Worm (Caenorhabditis elegans) whole organism, L4 larva: Measurements from ENCODE around the gene C56A3.5.

ENCODE experiments used
- D1046.2 ChIP-seq: fragments of 200-800 bp; sonication (Bioruptor generic); IDR thresholded peaks from 2 replicates; pipeline ENCODE4 v1.3.6; 2022; ENCODE audit warnings: missing genetic modification characterization, missing compliant biosample characterization
- T20F7.1 ChIP-seq: fragments of 200-800 bp; sonication (Bioruptor generic); optimal IDR thresholded peaks from 2 replicates; lab custom pipeline; 2018; ENCODE audit warnings: mild to moderate bottlenecking, missing genetic modification characterization, missing compliant biosample characterization
- T26A8.4 ChIP-seq: fragments of 200-800 bp; sonication (Bioruptor generic); IDR thresholded peaks from 2 replicates; pipeline ENCODE4 v1.3.6; 2022; ENCODE audit warnings: missing genetic modification characterization, missing compliant biosample characterization
- aha-1 ChIP-seq: fragments of 150-350 bp; peaks from one replicate; lab custom pipeline; 2014; ENCODE audit warnings: missing biosample characterization, missing genetic modification characterization
- ama-1 ChIP-seq: fragments of 150-350 bp; optimal IDR thresholded peaks from 2 replicates; lab custom pipeline; 2014; ENCODE audit warnings: inconsistent platforms, mixed read lengths
- attf-4 ChIP-seq: sonication (generic microtip); optimal IDR thresholded peaks from 3 replicates; lab custom pipeline; 2017; ENCODE audit warnings: missing biosample characterization, missing genetic modification characterization
- daf-16 ChIP-seq, 3 experiments: sonication (generic microtip); optimal IDR thresholded peaks; 2 replicates each; lab custom pipeline; 2016 to 2017; ENCODE audit warnings: missing genetic modification characterization in 3 of 3, missing genetic modification reagents in 3 of 3, mild to moderate bottlenecking in 2 of 3, missing compliant biosample characterization in 2 of 3, missing biosample characterization in 1 of 3, moderate library complexity in 1 of 3
- dmd-6 ChIP-seq: fragments of 200-800 bp; sonication (Bioruptor generic); IDR thresholded peaks from 2 replicates; pipeline ENCODE4 v1.3.6; 2022; ENCODE audit warnings: missing genetic modification reagents, missing genetic modification characterization, missing compliant biosample characterization
- dmd-8 ChIP-seq: fragments of 200-800 bp; sonication (Bioruptor generic); IDR thresholded peaks from 2 replicates; pipeline ENCODE4 v1.3.6; 2022; ENCODE audit warnings: missing genetic modification characterization, missing compliant biosample characterization
- dpl-1 ChIP-seq: fragments of 150-350 bp; optimal IDR thresholded peaks from 2 replicates; lab custom pipeline; 2014; ENCODE audit warnings: missing biosample characterization, missing genetic modification reagents, missing genetic modification characterization
- dve-1 ChIP-seq: sonication (generic microtip); optimal IDR thresholded peaks from 2 replicates; lab custom pipeline; 2017; ENCODE audit warnings: antibody characterized with exemption, mild to moderate bottlenecking, missing genetic modification characterization, missing compliant biosample characterization; ENCODE audit not compliant: insufficient read depth
- fkh-10 ChIP-seq: fragments of 150-350 bp; optimal IDR thresholded peaks from 2 replicates; lab custom pipeline; 2014; ENCODE audit warnings: missing biosample characterization, missing genetic modification reagents, missing genetic modification characterization
- hif-1 ChIP-seq, 2 experiments: sonication (generic microtip); optimal IDR thresholded peaks; 2 replicates each; lab custom pipeline; 2016 to 2017; ENCODE audit warnings: missing compliant biosample characterization in 2 of 2, missing genetic modification characterization in 2 of 2, missing genetic modification reagents in 2 of 2, missing genotype in 2 of 2, mild to moderate bottlenecking in 1 of 2
- hlh-11 ChIP-seq: fragments of 200-800 bp; sonication (Bioruptor generic); optimal IDR thresholded peaks from 2 replicates; lab custom pipeline; 2018; ENCODE audit warnings: mild to moderate bottlenecking, missing genetic modification characterization, missing compliant biosample characterization
- hlh-30 ChIP-seq: sonication (generic microtip); optimal IDR thresholded peaks from 2 replicates; lab custom pipeline; 2017; ENCODE audit warnings: antibody characterized with exemption, mild to moderate bottlenecking, missing genetic modification characterization, missing compliant biosample characterization; ENCODE audit not compliant: insufficient read depth
- hmg-1.1 ChIP-seq: fragments of 200-800 bp; sonication (Bioruptor generic); IDR thresholded peaks from 2 replicates; pipeline ENCODE4 v1.3.6; 2022; ENCODE audit warnings: missing genetic modification reagents, missing genetic modification characterization, missing compliant biosample characterization
- lin-15B ChIP-seq: fragments of 150-350 bp; sonication (generic microtip); optimal IDR thresholded peaks from 3 replicates; lab custom pipeline; 2014; ENCODE audit warnings: missing biosample characterization, missing genetic modification characterization
- lin-29 ChIP-seq: fragments of 200-800 bp; sonication (Bioruptor generic); IDR thresholded peaks from 2 replicates; pipeline ENCODE4 v1.3.6; 2022; ENCODE audit warnings: missing genetic modification reagents, missing genetic modification characterization, missing compliant biosample characterization
- lin-38 ChIP-seq: fragments of 200-800 bp; sonication (Bioruptor generic); IDR thresholded peaks from 2 replicates; pipeline ENCODE4 v1.3.6; 2022; ENCODE audit warnings: missing genetic modification reagents, missing genetic modification characterization, missing compliant biosample characterization
- lin-39 ChIP-seq: fragments of 150-350 bp; optimal IDR thresholded peaks from 2 replicates; lab custom pipeline; 2014; ENCODE audit warnings: missing biosample characterization, missing genetic modification reagents, missing genetic modification characterization
- lsy-2 ChIP-seq, 2 experiments: fragments of 150-350 bp in 1 of 2; sonication (generic microtip) in 1 of 2; optimal IDR thresholded peaks; 2 replicates each; lab custom pipeline; 2014 to 2017; ENCODE audit warnings: missing biosample characterization in 2 of 2, missing genetic modification characterization in 2 of 2
- mdt-29 ChIP-seq: fragments of 200-800 bp; sonication (Bioruptor generic); IDR thresholded peaks from 2 replicates; pipeline ENCODE4 v1.3.6; 2022; ENCODE audit warnings: missing genetic modification reagents, missing genetic modification characterization, missing compliant biosample characterization
- mep-1 ChIP-seq: fragments of 150-350 bp; sonication (generic microtip); optimal IDR thresholded peaks from 3 replicates; lab custom pipeline; 2014; ENCODE audit warnings: missing biosample characterization, missing genetic modification characterization
- mes-2 ChIP-seq: sonication (generic microtip); optimal IDR thresholded peaks from 2 replicates; lab custom pipeline; 2016; ENCODE audit warnings: missing genotype, mild to moderate bottlenecking, missing genetic modification characterization, missing compliant biosample characterization; ENCODE audit not compliant: poor library complexity, severe bottlenecking
- mxl-2 ChIP-seq: fragments of 200-800 bp; sonication (Bioruptor generic); conservative IDR thresholded peaks from 2 replicates; pipeline ENCODE4 v1.3.6; 2022; ENCODE audit warnings: missing genetic modification reagents, missing genetic modification characterization, missing compliant biosample characterization
- nhr-10 ChIP-seq: fragments of 150-350 bp; optimal IDR thresholded peaks from 2 replicates; lab custom pipeline; 2014; ENCODE audit warnings: missing biosample characterization, missing genetic modification characterization
- nhr-102 ChIP-seq: sonication (generic microtip); optimal IDR thresholded peaks from 2 replicates; lab custom pipeline; 2016; ENCODE audit warnings: mild to moderate bottlenecking, missing genetic modification characterization, moderate library complexity, missing compliant biosample characterization
- nhr-42 ChIP-seq: fragments of 200-800 bp; sonication (Bioruptor generic); IDR thresholded peaks from 2 replicates; pipeline ENCODE4 v1.3.6; 2022; ENCODE audit warnings: missing genetic modification characterization, missing compliant biosample characterization
- nhr-48 ChIP-seq: sonication (generic microtip); optimal IDR thresholded peaks from 2 replicates; lab custom pipeline; 2016; ENCODE audit warnings: mild to moderate bottlenecking, missing genetic modification characterization, missing compliant biosample characterization
- nhr-6 ChIP-seq: fragments of 150-350 bp; optimal IDR thresholded peaks from 2 replicates; lab custom pipeline; 2014; ENCODE audit warnings: missing biosample characterization, missing genetic modification characterization
- nhr-77 ChIP-seq: fragments of 150-350 bp; optimal IDR thresholded peaks from 2 replicates; lab custom pipeline; 2014; ENCODE audit warnings: missing biosample characterization, missing genetic modification characterization
- pha-4 ChIP-seq, 2 experiments: fragments of 150-350 bp in 1 of 2; fragments of 200-800 bp in 1 of 2; sonication (Bioruptor generic) in 1 of 2; IDR thresholded peaks in 1 of 2; optimal IDR thresholded peaks in 1 of 2; 2 replicates each; pipeline versions ENCODE4 v1.3.6 to Lab custom; 2014 to 2022; ENCODE audit warnings: missing genetic modification characterization in 2 of 2, missing genetic modification reagents in 2 of 2, missing biosample characterization in 1 of 2, missing compliant biosample characterization in 1 of 2
- php-3 ChIP-seq: fragments of 200-800 bp; sonication (Bioruptor generic); IDR thresholded peaks from 2 replicates; pipeline ENCODE4 v1.3.6; 2022; ENCODE audit warnings: missing genetic modification reagents, missing genetic modification characterization, missing compliant biosample characterization
- saeg-2 ChIP-seq: fragments of 200-800 bp; sonication (Bioruptor generic); IDR thresholded peaks from 2 replicates; pipeline ENCODE4 v1.3.6; 2022; ENCODE audit warnings: missing genetic modification reagents, missing genetic modification characterization, missing compliant biosample characterization
- sdz-12 ChIP-seq: fragments of 200-800 bp; sonication (Bioruptor generic); optimal IDR thresholded peaks from 2 replicates; lab custom pipeline; 2018; ENCODE audit warnings: mild to moderate bottlenecking, missing genetic modification characterization, missing compliant biosample characterization
- snpc-1.2 ChIP-seq: fragments of 200-800 bp; sonication (Bioruptor generic); IDR thresholded peaks from 2 replicates; pipeline ENCODE4 v1.3.6; 2022; ENCODE audit warnings: missing genetic modification reagents, missing genetic modification characterization, missing compliant biosample characterization
- spr-3 ChIP-seq: fragments of 200-800 bp; sonication (Bioruptor generic); optimal IDR thresholded peaks from 2 replicates; lab custom pipeline; 2018; ENCODE audit warnings: mild to moderate bottlenecking, missing genetic modification characterization, missing compliant biosample characterization
- tra-1 ChIP-seq: fragments of 200-800 bp; sonication (Bioruptor generic); IDR thresholded peaks from 2 replicates; pipeline ENCODE4 v1.3.6; 2022; ENCODE audit warnings: missing genetic modification reagents, missing genetic modification characterization, missing compliant biosample characterization
- unc-130 ChIP-seq: sonication (generic microtip); optimal IDR thresholded peaks from 2 replicates; lab custom pipeline; 2016; ENCODE audit warnings: missing genetic modification reagents, missing genetic modification characterization, missing compliant biosample characterization
- unc-62 ChIP-seq, 3 experiments: fragments of 150-350 bp in 1 of 3; sonication (generic microtip); optimal IDR thresholded peaks in 2 of 3; peaks in 1 of 3; 1 replicate in 1 of 3; 2 replicates in 2 of 3; lab custom pipeline; 2014 to 2017; ENCODE audit warnings: missing biosample characterization in 3 of 3, missing genetic modification characterization in 3 of 3, missing genetic modification reagents in 3 of 3, missing genotype in 1 of 3
- vab-7 ChIP-seq: fragments of 200-800 bp; sonication (Bioruptor generic); IDR thresholded peaks from 2 replicates; pipeline ENCODE4 v1.3.6; 2022; ENCODE audit warnings: missing genetic modification reagents, missing genetic modification characterization, missing compliant biosample characterization

C56A3.5 gene

ce11 chrV:13566967-13567366, 15.2 kb downstream of the C56A3.5 start:
- 0 out of 2 replicates have a peak, but pooled peaks have one; percentile 32 for TF ChIP-seq php-3 (GFP tag; lab: Robert Waterston, UW)
- no peak for TF ChIP-seq vab-7 (GFP tag; lab: Robert Waterston, UW)
- no peak for TF ChIP-seq pha-4 (GFP tag; IDR thresholded peaks at IDR 0.05; lab: Robert Waterston, UW)
- TF ChIP-seq pha-4 (tag; optimal IDR thresholded peaks at IDR 0.05; lab: Kevin White, UChicago), result no peak
- TF ChIP-seq dmd-8 (GFP tag; lab: Robert Waterston, UW), result no peak; the same call in 1 of the 2 replicates
- TF ChIP-seq aha-1 (tag; lab: Kevin White, UChicago), result peak; percentile 88
- no peak for TF ChIP-seq daf-16 (GFP tag; optimal IDR thresholded peaks at IDR 0.05; lab: Kevin White, UChicago)
- peak; percentile 25 for TF ChIP-seq daf-16 (tag; optimal IDR thresholded peaks at IDR 0.05; lab: Kevin White, UChicago)
- 0 out of 2 replicates have a peak, but pooled peaks have one; percentile 9 for TF ChIP-seq D1046.2 (GFP tag; lab: Robert Waterston, UW)
- TF ChIP-seq lsy-2 (tag; optimal IDR thresholded peaks at IDR 0.05; lab: Kevin White, UChicago), result peak in 1 of 2 experiments; percentile 14
- TF ChIP-seq tra-1 (GFP tag; lab: Robert Waterston, UW), result peak; percentile 46; the same call in 1 of the 2 replicates
- TF ChIP-seq nhr-42 (GFP tag; lab: Robert Waterston, UW), result peak; percentile 23; the same call in 1 of the 2 replicates
- 0 out of 2 replicates have a peak, but pooled peaks have one; percentile 42 for TF ChIP-seq dmd-6 (GFP tag; lab: Robert Waterston, UW)
- peak in 1 of 2 experiments; percentile 22 for TF ChIP-seq unc-62 (GFP tag; optimal IDR thresholded peaks at IDR 0.05 in 1 of 2; lab: Kevin White, UChicago)
- TF ChIP-seq unc-62 (tag; optimal IDR thresholded peaks at IDR 0.05; lab: Kevin White, UChicago), result no peak
- TF ChIP-seq T26A8.4 (GFP tag; lab: Robert Waterston, UW), result peak; percentile 74; the same call in 1 of the 2 replicates
- peak; percentile 30 for TF ChIP-seq hlh-11 (tag; lab: Kevin White, UChicago)
- TF ChIP-seq nhr-102 (tag; lab: Kevin White, UChicago), result peak; percentile 23
- peak; percentile 7 for TF ChIP-seq spr-3
- peak; percentile 36 for TF ChIP-seq dve-1 (tag; lab: Kevin White, UChicago)
- TF ChIP-seq nhr-48 (tag; lab: Kevin White, UChicago), result peak; percentile 31
- TF ChIP-seq mdt-29 (GFP tag; lab: Robert Waterston, UW), result peak; percentile 32; the same call in 1 of the 2 replicates
- peak; percentile 65 for TF ChIP-seq ama-1 (lab: Kevin White, UChicago)
- TF ChIP-seq mes-2, result peak; percentile 45
- peak; percentile 69 for TF ChIP-seq lin-38
- 0 out of 2 replicates have a peak, but pooled peaks have one; percentile 21 for TF ChIP-seq mxl-2
- no peak for TF ChIP-seq lin-39 (tag; lab: Kevin White, UChicago)
- TF ChIP-seq unc-130 (GFP tag; lab: Kevin White, UChicago), result no peak
- TF ChIP-seq T20F7.1 (GFP tag; lab: Kevin White, UChicago), result peak; percentile 40
- 0 out of 2 replicates have a peak, but pooled peaks have one; percentile 64 for TF ChIP-seq saeg-2 (GFP tag; lab: Robert Waterston, UW)
- no peak for TF ChIP-seq lin-15B (tag; lab: Kevin White, UChicago)
- TF ChIP-seq, all 104 proteins: peak for 22

- TF ChIP-seq vab-7 (GFP tag; lab: Robert Waterston, UW) (no peak), fkh-10 (GFP tag; lab: Kevin White, UChicago) (no peak), lin-29 (no peak), daf-16 (GFP tag; optimal IDR thresholded peaks at IDR 0.05; lab: Kevin White, UChicago) (no peak), daf-16 (tag; optimal IDR thresholded peaks at IDR 0.05; lab: Kevin White, UChicago) (peak; percentile 12), D1046.2 (GFP tag; lab: Robert Waterston, UW) (no peak), lin-38 (peak; percentile 95), attf-4 (tag; lab: Kevin White, UChicago) (no peak), unc-62 (GFP tag; optimal IDR thresholded peaks at IDR 0.05 in 1 of 2; lab: Kevin White, UChicago) (no peak), unc-62 (tag; optimal IDR thresholded peaks at IDR 0.05; lab: Kevin White, UChicago) (no peak), sdz-12 (GFP tag; lab: Kevin White, UChicago) (no peak), dmd-6 (GFP tag; lab: Robert Waterston, UW) (no peak), nhr-77 (tag; lab: Kevin White, UChicago) (no peak), hlh-11 (tag; lab: Kevin White, UChicago) (peak; percentile 39), hmg-1.1 (GFP tag; lab: Robert Waterston, UW) (0 out of 2 replicates have a peak, but pooled peaks have one; percentile 19), mes-2 (peak; percentile 82), nhr-10 (no peak), hlh-30 (tag; lab: Kevin White, UChicago) (peak; percentile 51), lin-15B (tag; lab: Kevin White, UChicago) (peak; percentile 29), tra-1 (GFP tag; lab: Robert Waterston, UW) (no peak), nhr-6 (tag; lab: Kevin White, UChicago) (peak; percentile 90), mep-1 (tag; lab: Kevin White, UChicago) (peak; percentile 53), hif-1 (tag; optimal IDR thresholded peaks at IDR 0.05; lab: Kevin White, UChicago) (peak in 1 of 2 experiments; percentile 4), aha-1 (tag; lab: Kevin White, UChicago) (peak; percentile 86), lsy-2 (tag; optimal IDR thresholded peaks at IDR 0.05; lab: Kevin White, UChicago) (peak in 1 of 2 experiments; percentile 65), dve-1 (tag; lab: Kevin White, UChicago) (peak; percentile 52), snpc-1.2 (0 out of 2 replicates have a peak, but pooled peaks have one; percentile 37), dpl-1 (peak; percentile 81)
Observed at ce11 chrV:13568533-13568932, 16.8 kb downstream of the C56A3.5 start, which contains the start of the genes nuaf-1 and bir-2. nuaf-1 (minus strand) TSS chrV:13568630. bir-2 (plus strand) TSS chrV:13568850.
